Worm (Caenorhabditis elegans): ENCODE results near the gene T13C2.2.

- TF ChIP-seq spr-3 (GFP tag; optimal IDR thresholded peaks at IDR 0.05): no peak
- no peak for TF ChIP-seq unc-62 (GFP tag; optimal IDR thresholded peaks at IDR 0.05 in 1 of 2)
- no peak for TF ChIP-seq unc-62 (tag; optimal IDR thresholded peaks at IDR 0.05)
- TF ChIP-seq lsy-2 (tag; optimal IDR thresholded peaks at IDR 0.05): no peak
- TF ChIP-seq lin-1 (GFP tag; IDR thresholded peaks at IDR 0.05): no peak
- TF ChIP-seq mxl-3 (GFP tag; optimal IDR thresholded peaks at IDR 0.05): no peak
- TF ChIP-seq mep-1 (tag; optimal IDR thresholded peaks at IDR 0.05): no peak
- TF ChIP-seq daf-16 (GFP tag; optimal IDR thresholded peaks at IDR 0.05): no peak
- TF ChIP-seq daf-16 (tag; optimal IDR thresholded peaks at IDR 0.05): no peak
- TF ChIP-seq ceh-82 (tag; optimal IDR thresholded peaks at IDR 0.05): no peak
- TF ChIP-seq unc-39 (tag; optimal IDR thresholded peaks at IDR 0.05): no peak
- TF ChIP-seq pha-4 (GFP tag; IDR thresholded peaks at IDR 0.05): no peak
- no peak for TF ChIP-seq pha-4 (tag; optimal IDR thresholded peaks at IDR 0.05)
- no peak for TF ChIP-seq gei-8 (GFP tag; optimal IDR thresholded peaks at IDR 0.05)
- no peak for TF ChIP-seq attf-4 (tag; optimal IDR thresholded peaks at IDR 0.05)
- no peak for TF ChIP-seq ZK546.5 (tag; optimal IDR thresholded peaks at IDR 0.05)
These were observed 3.2 kb upstream of the T13C2.2 start, which contains the start of gene T13C2.3 for ce11 chrII:6788672-6789298.
